Fruit fly (Drosophila melanogaster) whole organism, embryonic: ENCODE measurements around the gene CG8958.

Experiments
- Adf1 ChIP-seq: fragments of 200-800 bp; sonication (Bioruptor generic); IDR thresholded peaks from 2 replicates; pipeline ENCODE4 v1.3.6; 2022; ENCODE audit warnings: missing biosample characterization, missing genetic modification characterization
- Asciz ChIP-seq: fragments of 200-800 bp; sonication (Bioruptor generic); optimal IDR thresholded peaks from 2 replicates; lab custom pipeline; 2017; ENCODE audit warnings: missing biosample characterization, mild to moderate bottlenecking, missing genetic modification characterization, missing genetic modification reagents
- BEAF-32 ChIP-seq: fragments of 200-800 bp; sonication (Bioruptor generic); optimal IDR thresholded peaks from 3 replicates; lab custom pipeline; 2017; ENCODE audit warnings: missing biosample characterization, missing genetic modification characterization, mild to moderate bottlenecking, moderate library complexity, missing genetic modification reagents
- CG12155 ChIP-seq: fragments of 200-800 bp; sonication (Bioruptor generic); optimal IDR thresholded peaks from 3 replicates; lab custom pipeline; 2016; ENCODE audit warnings: missing biosample characterization, missing genetic modification characterization
- CG13775 ChIP-seq: fragments of 200-800 bp; sonication (Bioruptor generic); optimal IDR thresholded peaks from 3 replicates; lab custom pipeline; 2017; ENCODE audit warnings: missing biosample characterization, mild to moderate bottlenecking, missing genetic modification characterization
- CG14014 ChIP-seq: fragments of 200-800 bp; sonication (Bioruptor generic); IDR thresholded peaks from 2 replicates; pipeline ENCODE4 v1.3.6; 2022; ENCODE audit warnings: missing biosample characterization, missing genetic modification characterization
- CG14860 ChIP-seq: fragments of 200-800 bp; sonication (Bioruptor generic); IDR thresholded peaks from 3 replicates; pipeline ENCODE4 v1.3.6; 2022; ENCODE audit warnings: missing biosample characterization, missing genetic modification characterization; ENCODE audit not compliant: partially characterized antibody
- CG18011 ChIP-seq: fragments of 200-800 bp; sonication (Bioruptor generic); optimal IDR thresholded peaks from 2 replicates; lab custom pipeline; 2017; ENCODE audit warnings: missing biosample characterization, missing genetic modification characterization, mild to moderate bottlenecking, moderate library complexity, missing genotype
- CG18476 ChIP-seq: fragments of 200-800 bp; sonication (Bioruptor generic); optimal IDR thresholded peaks from 2 replicates; lab custom pipeline; 2016; ENCODE audit warnings: missing biosample characterization, mild to moderate bottlenecking, missing genetic modification characterization
- CG2116 ChIP-seq: fragments of 200-800 bp; sonication (Bioruptor generic); optimal IDR thresholded peaks from 3 replicates; lab custom pipeline; 2018; ENCODE audit warnings: missing biosample characterization, mild to moderate bottlenecking, missing genetic modification characterization
- CG2202 ChIP-seq: fragments of 200-800 bp; sonication (Bioruptor generic); optimal IDR thresholded peaks from 2 replicates; lab custom pipeline; 2018; ENCODE audit warnings: missing biosample characterization, mild to moderate bottlenecking, missing genetic modification characterization
- CG31365 ChIP-seq: fragments of 200-800 bp; sonication (Bioruptor generic); optimal IDR thresholded peaks from 2 replicates; lab custom pipeline; 2018; ENCODE audit warnings: missing biosample characterization, mild to moderate bottlenecking, missing genetic modification characterization
- CG4404 ChIP-seq: fragments of 200-800 bp; sonication (Bioruptor generic); IDR thresholded peaks from 2 replicates; pipeline ENCODE4 v1.3.6; 2022; ENCODE audit warnings: missing biosample characterization, missing genetic modification characterization
- CG7556 ChIP-seq: fragments of 200-800 bp; sonication (Bioruptor generic); optimal IDR thresholded peaks from 2 replicates; lab custom pipeline; 2017; ENCODE audit warnings: missing biosample characterization, mild to moderate bottlenecking, missing genetic modification characterization
- CG8089 ChIP-seq: fragments of 200-800 bp; sonication (Bioruptor generic); optimal IDR thresholded peaks from 3 replicates; lab custom pipeline; 2016; ENCODE audit warnings: missing biosample characterization, missing genetic modification characterization
- CG9609 ChIP-seq: fragments of 200-800 bp; sonication (Bioruptor generic); optimal IDR thresholded peaks from 3 replicates; lab custom pipeline; 2016; ENCODE audit warnings: missing biosample characterization, missing genetic modification characterization
- CG9876 ChIP-seq: fragments of 200-800 bp; sonication (Bioruptor generic); optimal IDR thresholded peaks from 2 replicates; lab custom pipeline; 2016; ENCODE audit warnings: missing biosample characterization, missing genetic modification characterization
- CTCF ChIP-seq: fragments of 200-800 bp; sonication (Bioruptor generic); optimal IDR thresholded peaks from 2 replicates; lab custom pipeline; 2017; ENCODE audit warnings: missing biosample characterization, mild to moderate bottlenecking, missing genetic modification characterization, moderate library complexity
- Deaf1 ChIP-seq: fragments of 200-800 bp; optimal IDR thresholded peaks from 3 replicates; lab custom pipeline; 2019; ENCODE audit warnings: missing biosample characterization, mild to moderate bottlenecking, missing genetic modification characterization, moderate library complexity
- Doc2 ChIP-seq: fragments of 200-800 bp; sonication (Bioruptor generic); IDR thresholded peaks from 2 replicates; pipeline ENCODE4 v1.3.6; 2022; ENCODE audit warnings: missing biosample characterization, missing genetic modification characterization
- Fer1 ChIP-seq: fragments of 200-800 bp; sonication (Bioruptor generic); optimal IDR thresholded peaks from 2 replicates; lab custom pipeline; 2017; ENCODE audit warnings: missing biosample characterization, mild to moderate bottlenecking, missing genetic modification characterization
- HLH54F ChIP-seq: fragments of 200-800 bp; sonication (Bioruptor generic); optimal IDR thresholded peaks from 3 replicates; lab custom pipeline; 2016; ENCODE audit warnings: missing biosample characterization, missing genetic modification characterization
- Hey ChIP-seq: fragments of 200-800 bp; sonication (Bioruptor generic); optimal IDR thresholded peaks from 3 replicates; lab custom pipeline; 2018; ENCODE audit warnings: missing biosample characterization, mild to moderate bottlenecking, missing genetic modification characterization
- Hmx ChIP-seq: fragments of 200-800 bp; sonication (Bioruptor generic); optimal IDR thresholded peaks from 2 replicates; lab custom pipeline; 2016; ENCODE audit warnings: missing biosample characterization, missing genetic modification characterization
- Jarid2 ChIP-seq: fragments of 200-800 bp; sonication (Bioruptor generic); optimal IDR thresholded peaks from 3 replicates; lab custom pipeline; 2017; ENCODE audit warnings: mild to moderate bottlenecking, missing biosample characterization, missing genetic modification reagents, missing genetic modification characterization
- Max ChIP-seq: fragments of 200-800 bp; sonication (Bioruptor generic); optimal IDR thresholded peaks from 2 replicates; lab custom pipeline; 2016; ENCODE audit warnings: missing biosample characterization, mild to moderate bottlenecking, missing genetic modification characterization
- Meics ChIP-seq: fragments of 200-800 bp; sonication (Bioruptor generic); optimal IDR thresholded peaks from 2 replicates; lab custom pipeline; 2017; ENCODE audit warnings: missing biosample characterization, mild to moderate bottlenecking, missing genetic modification characterization
- Mes4 ChIP-seq: fragments of 200-800 bp; sonication (Bioruptor generic); optimal IDR thresholded peaks from 2 replicates; lab custom pipeline; 2016; ENCODE audit warnings: missing biosample characterization, missing genetic modification characterization
- NFAT ChIP-seq: fragments of 200-800 bp; sonication (Bioruptor generic); IDR thresholded peaks from 2 replicates; pipeline ENCODE4 v1.3.6; 2022; ENCODE audit warnings: missing biosample characterization, missing genetic modification characterization
- Opbp ChIP-seq: fragments of 200-800 bp; sonication (Bioruptor generic); IDR thresholded peaks from 3 replicates; pipeline ENCODE4 v1.3.6; 2022; ENCODE audit warnings: missing biosample characterization, missing genetic modification characterization; ENCODE audit not compliant: partially characterized antibody
- Sox100B ChIP-seq: fragments of 200-800 bp; sonication (Bioruptor generic); optimal IDR thresholded peaks from 3 replicates; lab custom pipeline; 2018; ENCODE audit warnings: missing biosample characterization, mild to moderate bottlenecking, missing genetic modification characterization
- Xrp1 ChIP-seq: fragments of 200-800 bp; sonication (Bioruptor generic); IDR thresholded peaks from 2 replicates; pipeline ENCODE4 v1.3.6; 2022; ENCODE audit warnings: missing biosample characterization, missing genetic modification characterization
- bbx ChIP-seq: fragments of 200-800 bp; sonication (Bioruptor generic); IDR thresholded peaks from 2 replicates; pipeline ENCODE4 v1.3.6; 2022; ENCODE audit warnings: missing biosample characterization, missing genetic modification characterization; ENCODE audit not compliant: partially characterized antibody
- bsh ChIP-seq, 2 experiments: fragments of 200-800 bp; sonication (Bioruptor generic); optimal IDR thresholded peaks; 2 replicates each; lab custom pipeline; 2017 to 2018; ENCODE audit warnings: mild to moderate bottlenecking in 2 of 2, missing biosample characterization in 2 of 2, missing genetic modification characterization in 2 of 2, moderate library complexity in 1 of 2
- cato ChIP-seq: fragments of 200-800 bp; sonication (Bioruptor generic); optimal IDR thresholded peaks from 2 replicates; lab custom pipeline; 2016; ENCODE audit warnings: missing biosample characterization, missing genetic modification characterization, borderline replicate concordance
- chif ChIP-seq, 2 experiments: fragments of 200-800 bp; sonication (Bioruptor generic); optimal IDR thresholded peaks; 3 replicates each; lab custom pipeline; 2016; ENCODE audit warnings: missing biosample characterization in 2 of 2, missing genetic modification characterization in 2 of 2
- gro ChIP-seq: fragments of 200-800 bp; sonication (Bioruptor generic); optimal IDR thresholded peaks from 2 replicates; lab custom pipeline; 2016; ENCODE audit warnings: missing biosample characterization, missing genetic modification characterization
- gsb ChIP-seq: fragments of 200-800 bp; sonication (Bioruptor generic); IDR thresholded peaks from 2 replicates; pipeline ENCODE4 v1.3.6; 2022; ENCODE audit warnings: missing biosample characterization, missing genetic modification characterization
- her ChIP-seq: fragments of 200-800 bp; sonication (Bioruptor generic); optimal IDR thresholded peaks from 2 replicates; lab custom pipeline; 2016; ENCODE audit warnings: missing biosample characterization, missing genetic modification characterization
- jigr1 ChIP-seq: fragments of 200-800 bp; sonication (Bioruptor generic); IDR thresholded peaks from 3 replicates; pipeline ENCODE4 v1.3.6; 2022; ENCODE audit warnings: missing biosample characterization, missing genetic modification characterization
- lov ChIP-seq, 2 experiments: fragments of 200-800 bp in 1 of 2; fragments of >200 bp in 1 of 2; sonication (Bioruptor generic) in 1 of 2; IDR thresholded peaks in 1 of 2; optimal IDR thresholded peaks in 1 of 2; 2 replicates in 1 of 2; 3 replicates in 1 of 2; pipeline versions ENCODE4 v1.3.6 to Lab custom; 2017 to 2022; ENCODE audit warnings: missing biosample characterization in 1 of 2, missing genetic modification characterization in 1 of 2
- nerfin-1 ChIP-seq: fragments of 200-800 bp; sonication (Bioruptor generic); optimal IDR thresholded peaks from 3 replicates; lab custom pipeline; 2019; ENCODE audit warnings: missing biosample characterization, mild to moderate bottlenecking, missing genetic modification characterization, moderate library complexity
- nom ChIP-seq: fragments of 200-800 bp; sonication (Bioruptor generic); optimal IDR thresholded peaks from 2 replicates; lab custom pipeline; 2017; ENCODE audit warnings: missing biosample characterization, missing genetic modification characterization, mild to moderate bottlenecking, moderate library complexity, missing genetic modification reagents
- oc ChIP-seq: fragments of 200-800 bp; sonication (Bioruptor generic); optimal IDR thresholded peaks from 2 replicates; lab custom pipeline; 2018; ENCODE audit warnings: missing biosample characterization, mild to moderate bottlenecking, missing genetic modification characterization, moderate library complexity
- pum ChIP-seq: fragments of 200-800 bp; sonication (Bioruptor generic); optimal IDR thresholded peaks from 2 replicates; lab custom pipeline; 2016; ENCODE audit warnings: missing biosample characterization, missing genetic modification characterization
- scrt ChIP-seq: fragments of 200-800 bp; sonication (Bioruptor generic); optimal IDR thresholded peaks from 2 replicates; lab custom pipeline; 2018; ENCODE audit warnings: missing biosample characterization, mild to moderate bottlenecking, missing genetic modification characterization, moderate library complexity
- sna ChIP-seq: fragments of 200-800 bp; sonication (Bioruptor generic); IDR thresholded peaks from 2 replicates; pipeline ENCODE4 v1.3.6; 2022; ENCODE audit warnings: missing biosample characterization, missing genetic modification characterization; ENCODE audit not compliant: partially characterized antibody
- sob ChIP-seq: fragments of 200-800 bp; sonication (Bioruptor generic); IDR thresholded peaks from 2 replicates; pipeline ENCODE4 v1.3.6; 2022; ENCODE audit warnings: missing biosample characterization, missing genetic modification characterization
- tin ChIP-seq: fragments of 200-800 bp; sonication (Bioruptor generic); optimal IDR thresholded peaks from 3 replicates; lab custom pipeline; 2016; ENCODE audit warnings: missing biosample characterization, missing genetic modification characterization
- zf30C ChIP-seq: fragments of 200-800 bp; sonication (Bioruptor generic); optimal IDR thresholded peaks from 3 replicates; lab custom pipeline; 2018; ENCODE audit warnings: missing biosample characterization, mild to moderate bottlenecking, missing genetic modification characterization

Gene CG8958

dm6 chrX:16063414-16063938 lies 19.6 kb upstream of the CG8958 start, which contains the start of gene dpr18 (continued):
- TF ChIP-seq lov (optimal IDR thresholded peaks at IDR 0.05; lab: Kevin White, UChicago), result no peak
- no peak for TF ChIP-seq lov (GFP tag; IDR thresholded peaks at IDR 0.05; lab: Robert Waterston, UW)
- TF ChIP-seq CG12155, result no peak
- TF ChIP-seq NFAT (GFP tag; lab: Robert Waterston, UW), result no peak
- TF ChIP-seq Hmx, result no peak
- TF ChIP-seq zf30C (GFP tag; lab: Kevin White, UChicago), result no peak
- TF ChIP-seq CG14860, result no peak
- TF ChIP-seq nom, result peak; percentile 58
- TF ChIP-seq CG18011, result no peak
- TF ChIP-seq HLH54F (GFP tag; lab: Kevin White, UChicago), result no peak
- no peak for TF ChIP-seq pum (GFP tag; lab: Kevin White, UChicago)
- no peak for TF ChIP-seq gro
- no peak for TF ChIP-seq Adf1 (GFP tag; lab: Robert Waterston, UW)
- TF ChIP-seq CG13775 (GFP tag; lab: Kevin White, UChicago), result no peak
- no peak for TF ChIP-seq CG2202 (tag; lab: Kevin White, UChicago)
- TF ChIP-seq sob (GFP tag; lab: Robert Waterston, UW), result no peak
- no peak for TF ChIP-seq Asciz (GFP tag; lab: Kevin White, UChicago)
- TF ChIP-seq nerfin-1 (tag; lab: Kevin White, UChicago), result no peak
- no peak for TF ChIP-seq Fer1
- 0 out of 3 replicates have a peak, but pooled peaks have one; percentile 38 for TF ChIP-seq Opbp
- TF ChIP-seq jigr1 (GFP tag; lab: Robert Waterston, UW), result no peak
- TF ChIP-seq her (GFP tag; lab: Kevin White, UChicago), result no peak
- TF ChIP-seq CG18476 (GFP tag; lab: Kevin White, UChicago), result no peak
- no peak for TF ChIP-seq tin (GFP tag; lab: Kevin White, UChicago)
- no peak for TF ChIP-seq Hey (tag; lab: Kevin White, UChicago)
- TF ChIP-seq Deaf1, result peak; percentile 85
- TF ChIP-seq CG9876 (GFP tag; lab: Kevin White, UChicago), result no peak
- no peak for TF ChIP-seq gsb (GFP tag; lab: Robert Waterston, UW)
- no peak for TF ChIP-seq CG31365
- no peak for TF ChIP-seq CG4404 (GFP tag; lab: Robert Waterston, UW)
- TF ChIP-seq BEAF-32 (GFP tag; lab: Kevin White, UChicago), result no peak
- no peak for TF ChIP-seq CG2116 (GFP tag; lab: Kevin White, UChicago)
- TF ChIP-seq bbx (GFP tag; lab: Robert Waterston, UW), result peak; percentile 25; the same call in 1 of the 2 replicates
- TF ChIP-seq sna (GFP tag; lab: Robert Waterston, UW), result no peak
- no peak for TF ChIP-seq Meics (GFP tag; lab: Kevin White, UChicago)
- no peak for TF ChIP-seq Doc2 (GFP tag; lab: Robert Waterston, UW)
- TF ChIP-seq Sox100B, result no peak
- no peak for TF ChIP-seq CG9609 (GFP tag; lab: Kevin White, UChicago)
- no peak for TF ChIP-seq scrt (GFP tag; lab: Kevin White, UChicago)
- 0 out of 2 replicates have a peak, but pooled peaks have one; percentile 28 for TF ChIP-seq CG14014
- TF ChIP-seq CTCF (GFP tag; lab: Kevin White, UChicago), result peak; percentile 36
- no peak for TF ChIP-seq CG7556
- TF ChIP-seq Max, result no peak
- TF ChIP-seq chif (GFP tag; optimal IDR thresholded peaks at IDR 0.05; lab: Kevin White, UChicago), result no peak
- peak; percentile 44 for TF ChIP-seq Jarid2 (GFP tag; lab: Kevin White, UChicago)
- TF ChIP-seq CG8089 (GFP tag; lab: Kevin White, UChicago), result no peak
- TF ChIP-seq bsh (GFP tag; optimal IDR thresholded peaks at IDR 0.05; lab: Kevin White, UChicago), result no peak
- TF ChIP-seq cato (GFP tag; lab: Kevin White, UChicago), result no peak
- TF ChIP-seq oc (tag; lab: Kevin White, UChicago), result no peak
- no peak for TF ChIP-seq Xrp1 (GFP tag; lab: Robert Waterston, UW)
- no peak for TF ChIP-seq Mes4 (GFP tag; lab: Kevin White, UChicago)
